Worm (Caenorhabditis elegans): Measurements from ENCODE around the gene cdkl-1.

Gene cdkl-1

DNA sequence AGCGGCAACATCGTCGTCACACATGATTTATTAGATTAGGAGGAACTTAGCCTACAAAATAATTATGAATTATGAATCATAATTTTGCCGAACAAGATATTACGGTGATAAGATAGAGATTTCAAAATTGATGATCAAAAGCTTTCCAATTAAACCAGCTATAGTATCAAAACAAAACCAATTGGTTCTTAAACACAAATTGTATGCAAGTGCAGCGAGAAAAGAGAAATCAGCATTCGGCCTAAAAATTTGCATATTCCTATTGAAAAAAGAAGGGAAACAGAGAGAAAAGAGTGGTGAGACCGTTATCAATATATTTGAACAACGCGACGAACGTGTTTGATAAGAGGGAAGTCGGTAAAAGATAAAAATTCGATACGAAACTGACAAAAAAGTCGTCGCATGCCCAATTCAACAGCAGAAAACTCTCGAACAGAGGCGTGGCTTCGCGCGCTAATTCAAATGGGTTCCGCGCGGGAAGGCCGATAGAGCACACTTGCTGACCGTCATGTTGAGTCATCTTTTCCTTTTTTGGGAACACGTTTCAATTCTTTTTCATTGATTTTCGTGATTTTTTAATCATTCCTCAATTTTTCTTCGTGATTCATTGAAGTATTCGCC lies 20.5 kb upstream of the cdkl-1 start, which contains the start of gene act-2 (continued):
- TF ChIP-seq repo-1 (tag; optimal IDR thresholded peaks at IDR 0.05), result no peak
- no peak for TF ChIP-seq hlh-12 (tag; optimal IDR thresholded peaks at IDR 0.05)
- peak; percentile 85 for TF ChIP-seq pbrm-1 (GFP tag; IDR thresholded peaks at IDR 0.05)
- TF ChIP-seq F49E8.2 (tag; optimal IDR thresholded peaks at IDR 0.05; ENCODE audit: insufficient read depth), result peak; percentile 82
- no peak for TF ChIP-seq sea-2 (GFP tag; IDR thresholded peaks at IDR 0.05)
- no peak for TF ChIP-seq T07F8.4 (tag; optimal IDR thresholded peaks at IDR 0.05)
- TF ChIP-seq atf-7 (tag; optimal IDR thresholded peaks at IDR 0.05), result no peak
- peak; percentile 84 for TF ChIP-seq madf-8 (GFP tag; conservative IDR thresholded peaks at IDR 0.05)
- no peak for TF ChIP-seq ztf-3 (GFP tag; optimal IDR thresholded peaks at IDR 0.05)
- no peak for TF ChIP-seq zfh-2 (GFP tag; conservative IDR thresholded peaks at IDR 0.05)
- no peak for TF ChIP-seq C06A6.2 (GFP tag; conservative IDR thresholded peaks at IDR 0.05)
- peak; percentile 38 for TF ChIP-seq lin-40 (tag; optimal IDR thresholded peaks at IDR 0.05)
- TF ChIP-seq K12H6.12 (tag; optimal IDR thresholded peaks at IDR 0.05), result peak; percentile 3
- no peak for TF ChIP-seq somi-1 (GFP tag; optimal IDR thresholded peaks at IDR 0.05)
- TF ChIP-seq tbp1 (GFP tag; optimal IDR thresholded peaks at IDR 0.05), result peak; percentile 53
- TF ChIP-seq dpl-1 (GFP tag; optimal IDR thresholded peaks at IDR 0.05), result peak; percentile 93
- TF ChIP-seq nhr-80 (tag; optimal IDR thresholded peaks at IDR 0.05), result peak; percentile 42
- TF ChIP-seq ztf-25 (GFP tag; IDR thresholded peaks at IDR 0.05), result no peak
- no peak for TF ChIP-seq pha-4 (tag; optimal IDR thresholded peaks at IDR 0.05)
- TF ChIP-seq T26A5.8 (tag; optimal IDR thresholded peaks at IDR 0.05), result no peak
- TF ChIP-seq efl-1 (GFP tag; optimal IDR thresholded peaks at IDR 0.05), result peak; percentile 96
- TF ChIP-seq nfya-2 (GFP tag; IDR thresholded peaks at IDR 0.05), result no peak
- no peak for TF ChIP-seq nhr-179 (tag; optimal IDR thresholded peaks at IDR 0.05)
- no peak for TF ChIP-seq Y56A3A.18 (GFP tag; IDR thresholded peaks at IDR 0.05)
- TF ChIP-seq F10E7.11 (tag; optimal IDR thresholded peaks at IDR 0.05), result no peak
- no peak for TF ChIP-seq nhr-120 (GFP tag; IDR thresholded peaks at IDR 0.05)
- no peak for TF ChIP-seq mxl-1 (tag; optimal IDR thresholded peaks at IDR 0.05)
- no peak for TF ChIP-seq F37B4.10 (GFP tag; IDR thresholded peaks at IDR 0.05)
- TF ChIP-seq ztf-28 (GFP tag; IDR thresholded peaks at IDR 0.05), result 0 out of 2 replicates have a peak, but pooled peaks have one; percentile 54
- TF ChIP-seq madf-6 (GFP tag; IDR thresholded peaks at IDR 0.05), result peak; percentile 95
- no peak for TF ChIP-seq let-526 (GFP tag; IDR thresholded peaks at IDR 0.05)
- TF ChIP-seq ceh-27 (GFP tag; optimal IDR thresholded peaks at IDR 0.05), result peak; percentile 67
- peak; percentile 44; the same call in 1 of the 2 replicates for TF ChIP-seq egrh-3 (GFP tag; IDR thresholded peaks at IDR 0.05)
- peak; percentile 99 for TF ChIP-seq hsf-1 (GFP tag; IDR thresholded peaks at IDR 0.05)
- TF ChIP-seq ccch-3 (GFP tag; optimal IDR thresholded peaks at IDR 0.05), result no peak
- no peak for TF ChIP-seq fkh-3 (tag; optimal IDR thresholded peaks at IDR 0.05)
- 0 out of 2 replicates have a peak, but pooled peaks have one; percentile 33 for TF ChIP-seq K11D2.4 (GFP tag; IDR thresholded peaks at IDR 0.05)
- peak; percentile 93 for TF ChIP-seq dox-1 (GFP tag; IDR thresholded peaks at IDR 0.05)
- peak; percentile 8 for TF ChIP-seq rpc-1 (optimal IDR thresholded peaks at IDR 0.05)
- TF ChIP-seq rpc-1 (tag; optimal IDR thresholded peaks at IDR 0.05), result no peak
- TF ChIP-seq tlf-1 (GFP tag; optimal IDR thresholded peaks at IDR 0.05), result peak; percentile 55
- TF ChIP-seq F33H1.4 (GFP tag; IDR thresholded peaks at IDR 0.05), result peak; percentile 69
- TF ChIP-seq bed-1 (GFP tag; IDR thresholded peaks at IDR 0.05), result no peak
- peak; percentile 76 for TF ChIP-seq snpc-1.3 (tag; optimal IDR thresholded peaks at IDR 0.05; ENCODE audit: insufficient read depth)
- no peak for TF ChIP-seq Y67H2A.10 (GFP tag; conservative IDR thresholded peaks at IDR 0.05)
- no peak for TF ChIP-seq F22D6.2 (tag; optimal IDR thresholded peaks at IDR 0.05)
- TF ChIP-seq ekl-4 (GFP tag; IDR thresholded peaks at IDR 0.05), result peak; percentile 73
- no peak for TF ChIP-seq mes-4 (tag; optimal IDR thresholded peaks at IDR 0.05)
- TF ChIP-seq nfyb-1 (GFP tag; IDR thresholded peaks at IDR 0.05), result peak; percentile 76; the same call in 1 of the 2 replicates
